Worm (Caenorhabditis elegans): ENCODE data around the gene C41H7.9.

- TF ChIP-seq dve-1 (tag; optimal IDR thresholded peaks at IDR 0.05) (no peak), ama-1 (optimal IDR thresholded peaks at IDR 0.05) (no peak), hlh-30 (tag; optimal IDR thresholded peaks at IDR 0.05; ENCODE audit: insufficient read depth) (no peak), ceh-34 (tag; optimal IDR thresholded peaks at IDR 0.05) (no peak), nhr-232 (tag; optimal IDR thresholded peaks at IDR 0.05) (no peak), mec-3 (tag; optimal IDR thresholded peaks at IDR 0.05; ENCODE audit: borderline replicate concordance) (no peak), pha-4 (tag; optimal IDR thresholded peaks at IDR 0.05) (no peak), dmd-4 (tag; optimal IDR thresholded peaks at IDR 0.05; ENCODE audit: borderline replicate concordance) (no peak), elt-4 (tag; optimal IDR thresholded peaks at IDR 0.05) (no peak), tbx-7 (tag; optimal IDR thresholded peaks at IDR 0.05) (no peak), zip-5 (tag; optimal IDR thresholded peaks at IDR 0.05) (no peak), ahr-1 (tag; optimal IDR thresholded peaks at IDR 0.05) (no peak), tbx-2 (tag; optimal IDR thresholded peaks at IDR 0.05) (no peak), K09A11.1 (tag; optimal IDR thresholded peaks at IDR 0.05; ENCODE audit: insufficient read depth) (no peak)
These were observed 6.5 kb downstream of the C41H7.9 start, which contains the start of gene lido-12 for ce11 chrII:3005499-3005898.
